Fruit fly (Drosophila melanogaster): ENCODE measurements around the gene CG4956.

dm6 chr3R:25775269-25775668 lies 2.8 kb downstream of the CG4956 start, which contains the start of the genes CG17197 and CG17198:
- TF ChIP-seq CG5204 (GFP tag; optimal IDR thresholded peaks at IDR 0.05) (no peak), pad (GFP tag; optimal IDR thresholded peaks at IDR 0.05) (no peak)

Measured in whole organism, adult.